Worm (Caenorhabditis elegans): ENCODE data around the gene C01G5.25.
"Not testable (repeated sequence)": the region's sequence is repeated elsewhere in the genome, so short reads cannot be mapped to it uniquely, and the experiment has no call there.

C01G5.25 gene

DNA sequence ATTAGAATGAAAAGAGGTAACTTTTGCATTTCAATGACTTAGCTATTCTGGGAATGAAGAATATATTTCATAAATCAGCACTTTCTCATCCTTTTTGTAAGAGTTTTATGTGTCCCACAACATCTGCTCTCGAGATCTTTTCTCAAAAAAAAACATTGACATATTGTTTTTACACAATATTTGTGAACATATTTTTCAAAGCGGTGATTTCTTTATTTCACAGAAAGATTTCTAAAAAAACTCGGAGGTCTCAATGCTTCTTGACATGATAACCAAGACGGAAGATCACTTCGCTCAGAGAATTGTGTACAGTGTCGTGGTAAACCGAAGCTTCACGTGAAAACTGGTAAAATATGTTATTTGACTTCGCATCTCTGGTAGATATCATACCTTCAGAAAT lies 54.4 kb downstream of the C01G5.25 start, which contains the start of gene F38A5.22:
F38A5.22 (minus strand) TSS at position 29 of the 400 bp plus-strand sequence.
- TF ChIP-seq tlf-1 (GFP tag; optimal IDR thresholded peaks at IDR 0.05) (no peak), F23B12.7 (tag; optimal IDR thresholded peaks at IDR 0.05; ENCODE audit: insufficient read depth) (no peak), attf-3 (GFP tag; conservative IDR thresholded peaks at IDR 0.05) (no peak), attf-6 (GFP tag; IDR thresholded peaks at IDR 0.05) (no peak), unc-62 (GFP tag; optimal IDR thresholded peaks at IDR 0.05) (no peak), lsy-27 (tag; optimal IDR thresholded peaks at IDR 0.05; ENCODE audit: borderline replicate concordance, insufficient read depth) (no peak), him-1 (tag; optimal IDR thresholded peaks at IDR 0.05) (no peak), F57A8.1 (GFP tag; optimal IDR thresholded peaks at IDR 0.05) (no peak), efl-1 (GFP tag; optimal IDR thresholded peaks at IDR 0.05) (no peak), athp-1 (tag; optimal IDR thresholded peaks at IDR 0.05) (no peak), repo-1 (tag; optimal IDR thresholded peaks at IDR 0.05) (no peak), lag-1 (GFP tag; IDR thresholded peaks at IDR 0.05) (no peak), F52B5.7 (tag; optimal IDR thresholded peaks at IDR 0.05) (no peak), F57C9.4 (tag; optimal IDR thresholded peaks at IDR 0.05) (no peak), mxl-1 (tag; optimal IDR thresholded peaks at IDR 0.05) (no peak), aptf-3 (GFP tag; IDR thresholded peaks at IDR 0.05) (no peak)

DNA sequence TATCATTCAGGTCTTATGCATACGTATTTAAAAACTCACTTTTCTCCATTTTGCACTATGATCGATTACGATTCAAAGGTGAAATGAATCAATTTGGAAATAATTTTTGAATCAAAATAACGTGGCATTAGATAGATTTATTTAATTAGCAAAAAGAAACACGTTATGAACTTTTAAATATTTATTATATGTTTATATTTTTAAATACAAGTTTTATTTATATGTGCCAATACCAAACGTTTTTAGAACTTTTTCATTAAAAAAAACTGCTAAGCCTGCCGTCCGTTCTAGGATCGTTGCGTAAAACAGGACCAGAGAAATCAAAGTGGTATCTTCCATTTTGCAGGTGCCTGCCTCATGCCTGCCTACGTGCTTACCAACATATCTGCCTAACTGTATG lies 55.8 kb downstream of the C01G5.25 start, which contains the start of gene F38A5.6:
F38A5.6 (minus strand) TSS at position 101 of the 400 bp plus-strand sequence.
- no peak for TF ChIP-seq B0261.1 (tag; optimal IDR thresholded peaks at IDR 0.05)
- no peak for TF ChIP-seq D2030.7 (GFP tag; IDR thresholded peaks at IDR 0.05)
- TF ChIP-seq hmg-1.2 (GFP tag; IDR thresholded peaks at IDR 0.05) = no peak
- no peak for TF ChIP-seq hlh-12 (tag; optimal IDR thresholded peaks at IDR 0.05)
- TF ChIP-seq ceh-79 (tag; optimal IDR thresholded peaks at IDR 0.05) = no peak
- TF ChIP-seq repo-1 (tag; optimal IDR thresholded peaks at IDR 0.05) = no peak
- TF ChIP-seq ztf-25 (GFP tag; IDR thresholded peaks at IDR 0.05) = no peak
- no peak for TF ChIP-seq madf-10 (tag; optimal IDR thresholded peaks at IDR 0.05)
- TF ChIP-seq lin-35 (GFP tag; optimal IDR thresholded peaks at IDR 0.05) = no peak
- no peak for TF ChIP-seq dpl-1 (GFP tag; optimal IDR thresholded peaks at IDR 0.05)
- no peak for TF ChIP-seq F22D6.2 (tag; optimal IDR thresholded peaks at IDR 0.05)
- no peak for TF ChIP-seq let-607 (tag; optimal IDR thresholded peaks at IDR 0.05)
- no peak for TF ChIP-seq pha-4 (tag; optimal IDR thresholded peaks at IDR 0.05)
- TF ChIP-seq rpc-1 (optimal IDR thresholded peaks at IDR 0.05) = no peak
- TF ChIP-seq rpc-1 (tag; optimal IDR thresholded peaks at IDR 0.05) = no peak
- no peak for TF ChIP-seq T26A5.8 (tag; optimal IDR thresholded peaks at IDR 0.05)
- TF ChIP-seq bed-2 (GFP tag; IDR thresholded peaks at IDR 0.05) = no peak
- TF ChIP-seq ztf-22 (GFP tag; optimal IDR thresholded peaks at IDR 0.05) = no peak
- no peak for TF ChIP-seq lin-40 (tag; optimal IDR thresholded peaks at IDR 0.05)
- TF ChIP-seq die-1 (tag; optimal IDR thresholded peaks at IDR 0.05) = no peak

DNA sequence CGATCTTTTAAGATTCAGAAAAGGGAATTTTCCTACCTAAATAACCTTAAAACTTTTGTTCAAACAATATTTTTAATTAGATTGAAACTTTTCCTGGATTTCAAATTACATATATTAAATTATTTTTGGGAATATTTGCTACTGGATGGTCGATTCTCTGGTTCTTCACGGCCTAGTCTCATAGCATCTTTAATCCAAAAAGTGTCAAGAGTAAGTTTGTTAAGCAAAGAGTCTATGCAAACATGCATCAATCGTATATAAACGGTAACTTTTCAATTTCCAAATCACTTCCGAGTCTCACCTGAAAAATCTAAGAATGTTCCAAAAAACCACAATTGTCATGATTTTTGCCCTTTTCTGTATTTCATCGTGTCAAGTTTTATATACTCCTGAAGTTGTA lies 56.4 kb downstream of the C01G5.25 start, which contains the start of gene nspb-4:
nspb-4 (plus strand) TSS at position 301 of the 400 bp plus-strand sequence.
- not testable (repeated sequence) for TF ChIP-seq dox-1 (GFP tag; IDR thresholded peaks at IDR 0.05); Y56A3A.18 (GFP tag; IDR thresholded peaks at IDR 0.05); attf-3 (GFP tag; conservative IDR thresholded peaks at IDR 0.05)
